Worm (Caenorhabditis elegans): ENCODE data around the gene clec-64.

- TF ChIP-seq ztf-29 (GFP tag; IDR thresholded peaks at IDR 0.05) (no peak), cog-1 (tag; optimal IDR thresholded peaks at IDR 0.05) (no peak), T22C8.4 (GFP tag; IDR thresholded peaks at IDR 0.05) (no peak), flt-1 (GFP tag; IDR thresholded peaks at IDR 0.05) (no peak)
Observed at ce11 chrII:12939801-12940200, 41.8 kb downstream of the clec-64 start, which contains the start of gene arrd-10.

All from whole organism, midembryonic.